Fruit fly (Drosophila melanogaster) whole organism, adult: ENCODE results near the gene CG3226.

Source experiments
- CG11617 ChIP-seq: fragments of 200-800 bp; sonication (Bioruptor generic); optimal IDR thresholded peaks from 2 replicates; lab custom pipeline; 2017; ENCODE audit warnings: mild to moderate bottlenecking, missing biosample characterization, missing genetic modification reagents, missing genetic modification characterization
- CG12768 ChIP-seq: fragments of 200-800 bp; sonication (Bioruptor generic); optimal IDR thresholded peaks from 2 replicates; lab custom pipeline; 2017; ENCODE audit warnings: missing biosample characterization, missing genetic modification characterization, mild to moderate bottlenecking, moderate library complexity, missing genetic modification reagents
- CG14711 ChIP-seq: fragments of 200-800 bp; sonication (Bioruptor generic); optimal IDR thresholded peaks from 2 replicates; lab custom pipeline; 2018; ENCODE audit warnings: missing biosample characterization, mild to moderate bottlenecking, missing genetic modification characterization, moderate library complexity
- CG1620 ChIP-seq: fragments of 200-800 bp; sonication (Bioruptor generic); optimal IDR thresholded peaks from 2 replicates; lab custom pipeline; 2016; ENCODE audit warnings: missing biosample characterization, missing genetic modification characterization
- CG33017 ChIP-seq: fragments of 200-800 bp; sonication (Bioruptor generic); optimal IDR thresholded peaks from 2 replicates; lab custom pipeline; 2018; ENCODE audit warnings: missing biosample characterization, mild to moderate bottlenecking, missing genetic modification characterization, moderate library complexity
- CG5204 ChIP-seq: fragments of 200-800 bp; sonication (Bioruptor generic); optimal IDR thresholded peaks from 2 replicates; lab custom pipeline; 2016; ENCODE audit warnings: missing biosample characterization, missing genetic modification characterization
- CG7045 ChIP-seq: fragments of 200-800 bp; sonication (Bioruptor generic); optimal IDR thresholded peaks from 2 replicates; lab custom pipeline; 2017; ENCODE audit warnings: missing biosample characterization, mild to moderate bottlenecking, missing genetic modification characterization
- CG7101 ChIP-seq: fragments of 200-800 bp; sonication (Bioruptor generic); optimal IDR thresholded peaks from 2 replicates; lab custom pipeline; 2018; ENCODE audit warnings: missing biosample characterization, mild to moderate bottlenecking, missing genetic modification characterization, moderate library complexity
- Clk ChIP-seq: fragments of 200-800 bp; sonication (Bioruptor generic); optimal IDR thresholded peaks from 2 replicates; lab custom pipeline; 2017; ENCODE audit warnings: missing biosample characterization, missing genetic modification characterization
- Crg-1 ChIP-seq: fragments of 200-800 bp; sonication (Bioruptor generic); optimal IDR thresholded peaks from 2 replicates; lab custom pipeline; 2016; ENCODE audit warnings: missing biosample characterization, missing genetic modification characterization
- Hr96 ChIP-seq: fragments of 200-800 bp; sonication (Bioruptor generic); optimal IDR thresholded peaks from 2 replicates; lab custom pipeline; 2016; ENCODE audit warnings: missing biosample characterization, missing genetic modification characterization
- Mnt ChIP-seq: fragments of 200-800 bp; sonication (Bioruptor generic); optimal IDR thresholded peaks from 2 replicates; lab custom pipeline; 2016; ENCODE audit warnings: missing biosample characterization, mild to moderate bottlenecking, missing genetic modification characterization
- bab1 ChIP-seq: fragments of 200-800 bp; sonication (Bioruptor generic); optimal IDR thresholded peaks from 3 replicates; lab custom pipeline; 2019; ENCODE audit warnings: missing biosample characterization, mild to moderate bottlenecking, missing genetic modification characterization, moderate library complexity
- cic ChIP-seq: fragments of 200-800 bp; sonication (Bioruptor generic); optimal IDR thresholded peaks from 2 replicates; lab custom pipeline; 2017; ENCODE audit warnings: missing biosample characterization, mild to moderate bottlenecking, missing genetic modification characterization, moderate library complexity
- cnc ChIP-seq, 2 experiments: fragments of >200 bp; optimal IDR thresholded peaks; 2 replicates each; lab custom pipeline; 2017
- kay ChIP-seq: fragments of 200-800 bp; sonication (Bioruptor generic); peaks from one replicate; lab custom pipeline; 2016; ENCODE audit warnings: missing biosample characterization, missing genetic modification characterization, borderline replicate concordance
- ovo ChIP-seq: fragments of 200-800 bp; sonication (Bioruptor generic); optimal IDR thresholded peaks from 2 replicates; lab custom pipeline; 2016; ENCODE audit warnings: missing biosample characterization, missing genetic modification characterization
- pad ChIP-seq: fragments of 200-800 bp; sonication (Bioruptor generic); optimal IDR thresholded peaks from 3 replicates; lab custom pipeline; 2017; ENCODE audit warnings: missing biosample characterization, missing genetic modification characterization, mild to moderate bottlenecking, moderate library complexity, missing genetic modification reagents
- tj ChIP-seq: fragments of 200-800 bp; sonication (Bioruptor generic); optimal IDR thresholded peaks from 3 replicates; lab custom pipeline; 2017; ENCODE audit warnings: missing biosample characterization, mild to moderate bottlenecking, missing genetic modification characterization, moderate library complexity
- toe ChIP-seq: fragments of 200-800 bp; sonication (Bioruptor generic); optimal IDR thresholded peaks from 2 replicates; lab custom pipeline; 2016; ENCODE audit warnings: missing biosample characterization, missing genetic modification characterization

Gene CG3226

DNA sequence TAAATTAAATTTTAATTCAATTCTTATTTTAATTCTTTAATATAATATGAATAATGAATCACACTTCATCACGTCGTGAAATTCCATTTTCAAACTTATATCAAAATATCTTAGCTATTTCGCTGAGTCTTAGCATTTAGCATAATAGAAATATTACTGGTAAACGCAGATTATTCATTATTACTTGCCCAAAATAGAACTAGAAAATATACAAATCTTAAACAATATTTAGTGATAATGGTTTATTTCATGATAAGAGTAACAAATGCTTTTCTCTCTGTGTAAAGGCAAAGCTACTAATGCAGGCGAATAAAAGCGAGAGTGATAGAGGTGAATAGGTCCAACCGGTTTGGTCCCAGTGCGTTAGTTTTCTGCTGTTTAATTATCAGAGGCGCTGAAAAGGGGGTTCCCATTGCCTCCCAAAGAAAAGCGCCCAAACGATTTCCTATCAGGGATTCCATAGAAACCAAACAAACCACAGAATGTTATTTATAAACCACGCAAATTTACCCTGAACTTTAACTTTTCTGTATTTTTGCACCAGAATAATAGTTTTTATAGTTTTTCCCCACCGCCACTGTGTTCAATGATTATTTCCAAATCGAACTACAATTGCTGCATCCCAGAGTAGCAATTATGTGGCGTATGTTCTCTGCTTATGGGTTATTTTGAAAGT, 9.0 kb upstream of the CG3226 start:
- TF ChIP-seq cnc (optimal IDR thresholded peaks at IDR 0.05; lab: Kevin White, UChicago) (no peak), cic (no peak), kay (GFP tag; lab: Kevin White, UChicago) (no peak), CG1620 (GFP tag; lab: Kevin White, UChicago) (no peak), Mnt (no peak), Crg-1 (GFP tag; lab: Kevin White, UChicago) (no peak), CG7045 (no peak), Clk (GFP tag; lab: Kevin White, UChicago) (no peak), ovo (GFP tag; lab: Kevin White, UChicago) (no peak), bab1 (GFP tag; lab: Kevin White, UChicago) (no peak)

DNA sequence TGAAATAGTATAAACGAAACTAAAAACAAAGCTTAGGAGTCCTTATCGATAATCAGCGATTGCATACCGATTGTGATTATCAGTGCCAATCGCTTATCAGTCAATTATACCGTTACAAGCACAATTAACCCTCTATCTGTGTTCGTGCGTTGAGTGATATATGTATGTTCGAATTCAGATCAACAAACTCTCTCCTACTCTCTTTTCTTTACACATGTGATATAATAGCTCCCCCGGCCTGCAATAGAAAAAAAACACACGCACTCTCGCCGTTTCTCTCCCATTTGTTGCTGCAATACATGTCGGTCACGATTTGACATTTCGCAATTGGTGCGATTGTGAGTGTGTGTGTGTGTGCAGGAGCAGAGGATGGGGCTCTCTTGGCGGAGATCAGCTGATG, 8.3 kb upstream of the CG3226 start:
- TF ChIP-seq kay (GFP tag; lab: Kevin White, UChicago) (peak; percentile 43), CG14711 (tag; lab: Kevin White, UChicago) (no peak), CG5204 (GFP tag; lab: Kevin White, UChicago) (no peak), ovo (GFP tag; lab: Kevin White, UChicago) (peak; percentile 74), pad (GFP tag; lab: Kevin White, UChicago) (peak; percentile 73)

DNA sequence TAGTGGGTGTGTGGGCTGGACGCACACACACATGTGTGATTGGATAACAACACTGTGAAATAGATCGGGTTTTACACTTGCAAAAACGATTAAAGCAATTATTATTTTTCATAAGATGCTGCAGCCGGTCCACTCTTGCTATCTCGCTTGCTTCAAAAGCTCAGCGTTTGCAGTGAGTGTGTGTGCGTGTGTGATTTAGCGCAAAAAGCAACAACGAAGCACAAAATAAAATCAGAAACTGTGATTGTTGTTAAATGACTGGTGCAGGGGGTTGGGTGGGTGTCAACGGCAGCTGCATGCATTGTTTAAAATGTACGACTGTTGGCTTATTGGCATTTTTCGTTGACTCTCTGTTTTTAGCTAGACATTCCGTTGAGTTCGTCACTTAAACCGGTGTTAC, 7.8 kb upstream of the CG3226 start:
- TF ChIP-seq tj (GFP tag; lab: Kevin White, UChicago) (peak; percentile 67), pad (GFP tag; lab: Kevin White, UChicago) (no peak), Mnt (no peak), cic (no peak), CG33017 (no peak), CG12768 (GFP tag; lab: Kevin White, UChicago) (no peak), toe (GFP tag; lab: Kevin White, UChicago) (no peak)

dm6 chrX:6661392-6661837, 7.4 kb upstream of the CG3226 start, which contains the start of the genes CG3224 and Ctr1A:
Gene CG3224 (minus strand): TSS chrX:6661462.
Gene Ctr1A (plus strand): TSS chrX:6661647.
- TF ChIP-seq CG14711 (tag; lab: Kevin White, UChicago) (peak; percentile 27), CG7101 (tag; lab: Kevin White, UChicago) (peak; percentile 16), Mnt (peak; percentile 63), bab1 (GFP tag; lab: Kevin White, UChicago) (peak; percentile 34), kay (GFP tag; lab: Kevin White, UChicago) (peak; percentile 69), CG11617 (peak; percentile 22), pad (GFP tag; lab: Kevin White, UChicago) (no peak), cic (no peak)

dm6 chrX:6659919-6660318, 5.9 kb upstream of the CG3226 start:
- TF ChIP-seq CG11617: no peak
- no peak for TF ChIP-seq ovo (GFP tag; lab: Kevin White, UChicago)
- TF ChIP-seq Mnt: no peak
- TF ChIP-seq cic: no peak
- TF ChIP-seq CG12768 (GFP tag; lab: Kevin White, UChicago): no peak
- TF ChIP-seq CG7101 (tag; lab: Kevin White, UChicago): no peak
- no peak for TF ChIP-seq Crg-1 (GFP tag; lab: Kevin White, UChicago)
- TF ChIP-seq CG1620 (GFP tag; lab: Kevin White, UChicago): no peak
- no peak for TF ChIP-seq kay (GFP tag; lab: Kevin White, UChicago)
- TF ChIP-seq toe (GFP tag; lab: Kevin White, UChicago): no peak
- no peak for TF ChIP-seq Hr96 (GFP tag; lab: Kevin White, UChicago)
- no peak for TF ChIP-seq bab1 (GFP tag; lab: Kevin White, UChicago)
- TF ChIP-seq tj (GFP tag; lab: Kevin White, UChicago): no peak
- TF ChIP-seq cnc (optimal IDR thresholded peaks at IDR 0.05; lab: Kevin White, UChicago): no peak
- no peak for TF ChIP-seq CG5204 (GFP tag; lab: Kevin White, UChicago)
- TF ChIP-seq CG7045: no peak
- TF ChIP-seq pad (GFP tag; lab: Kevin White, UChicago): no peak

dm6 chrX:6656626-6657558, 2.8 kb upstream of the CG3226 start:
- TF ChIP-seq CG33017 (peak; percentile 71), cic (no peak), Mnt (peak; percentile 16), CG12768 (GFP tag; lab: Kevin White, UChicago) (peak; percentile 24), pad (GFP tag; lab: Kevin White, UChicago) (peak; percentile 36), ovo (GFP tag; lab: Kevin White, UChicago) (no peak), CG5204 (GFP tag; lab: Kevin White, UChicago) (peak; percentile 23), Clk (GFP tag; lab: Kevin White, UChicago) (no peak), bab1 (GFP tag; lab: Kevin White, UChicago) (peak; percentile 73), CG1620 (GFP tag; lab: Kevin White, UChicago) (no peak), tj (GFP tag; lab: Kevin White, UChicago) (peak; percentile 92), cnc (optimal IDR thresholded peaks at IDR 0.05; lab: Kevin White, UChicago) (peak in 1 of 2 experiments; percentile 28), Hr96 (GFP tag; lab: Kevin White, UChicago) (no peak), CG7045 (peak; percentile 14), CG11617 (peak; percentile 28), Crg-1 (GFP tag; lab: Kevin White, UChicago) (no peak), CG14711 (tag; lab: Kevin White, UChicago) (peak; percentile 59), kay (GFP tag; lab: Kevin White, UChicago) (peak; percentile 74), CG7101 (tag; lab: Kevin White, UChicago) (peak; percentile 69), toe (GFP tag; lab: Kevin White, UChicago) (no peak)
